Fruit fly (Drosophila melanogaster): Measurements from ENCODE around the gene CG43759.

DNA sequence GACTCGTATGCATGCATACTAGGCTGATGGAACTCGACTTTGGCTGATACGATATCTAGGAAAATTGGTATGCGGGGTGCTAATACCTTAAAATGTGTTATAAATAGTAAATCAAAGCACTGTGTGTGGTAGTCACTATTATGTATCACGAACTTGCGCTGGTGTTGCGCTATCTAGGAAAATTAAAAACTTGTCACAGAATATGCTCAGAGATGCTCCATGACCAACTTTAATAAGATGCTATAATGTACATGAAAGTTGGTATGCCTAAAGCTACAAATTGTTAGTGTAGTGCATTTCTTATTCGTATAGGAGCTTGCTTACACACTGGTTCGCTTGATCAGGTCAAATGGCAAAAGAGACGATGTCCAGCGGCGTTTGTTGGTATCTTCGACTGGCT lies 19.3 kb upstream of the CG43759 start:
- TF ChIP-seq psq (optimal IDR thresholded peaks at IDR 0.05) (no peak), insv (optimal IDR thresholded peaks at IDR 0.05) (no peak), Myc (optimal IDR thresholded peaks at IDR 0.05) (no peak), Sin3A (optimal IDR thresholded peaks at IDR 0.05) (no peak), h (optimal IDR thresholded peaks at IDR 0.05) (no peak)
